Worm (Caenorhabditis elegans) whole organism, L3 larva: Measurements from ENCODE around the gene sel-1.

Experiments used
- R02D3.7 ChIP-seq: fragments of 150-350 bp; optimal IDR thresholded peaks from 2 replicates; lab custom pipeline; 2014; ENCODE audit warnings: missing biosample characterization, missing genetic modification characterization
- ZK546.5 ChIP-seq: sonication (generic microtip); optimal IDR thresholded peaks from 2 replicates; lab custom pipeline; 2017; ENCODE audit warnings: missing biosample characterization, missing genetic modification characterization
- ama-1 ChIP-seq: fragments of 150-350 bp; optimal IDR thresholded peaks from 2 replicates; lab custom pipeline; 2018
- ceh-16 ChIP-seq: sonication (generic microtip); optimal IDR thresholded peaks from 2 replicates; lab custom pipeline; 2017; ENCODE audit warnings: missing biosample characterization, missing genetic modification characterization
- ceh-28 ChIP-seq: fragments of 150-350 bp; optimal IDR thresholded peaks from 2 replicates; lab custom pipeline; 2014; ENCODE audit warnings: missing biosample characterization, missing genetic modification reagents, missing genetic modification characterization
- ceh-82 ChIP-seq: fragments of 150-350 bp; optimal IDR thresholded peaks from 2 replicates; lab custom pipeline; 2014; ENCODE audit warnings: missing biosample characterization, missing genetic modification characterization
- ceh-9 ChIP-seq: sonication (generic microtip); optimal IDR thresholded peaks from 2 replicates; lab custom pipeline; 2018; ENCODE audit warnings: missing biosample characterization, missing genetic modification characterization
- daf-12 ChIP-seq: fragments of 150-350 bp; optimal IDR thresholded peaks from 2 replicates; lab custom pipeline; 2014; ENCODE audit warnings: missing biosample characterization, missing genetic modification reagents, missing genetic modification characterization
- egl-27 ChIP-seq: sonication (generic microtip); optimal IDR thresholded peaks from 4 replicates; lab custom pipeline; 2017; ENCODE audit warnings: missing biosample characterization, missing genetic modification reagents, missing genetic modification characterization
- elt-1 ChIP-seq: fragments of 150-350 bp; optimal IDR thresholded peaks from 2 replicates; lab custom pipeline; 2014; ENCODE audit warnings: missing biosample characterization, missing genetic modification characterization
- elt-2 ChIP-seq: sonication (generic microtip); optimal IDR thresholded peaks from 2 replicates; lab custom pipeline; 2016; ENCODE audit warnings: missing genetic modification reagents, mild to moderate bottlenecking, missing genetic modification characterization, missing compliant biosample characterization
- elt-3 ChIP-seq, 3 experiments: fragments of 150-350 bp in 1 of 3; sonication (generic microtip) in 2 of 3; optimal IDR thresholded peaks; 2 replicates in 2 of 3; 4 replicates in 1 of 3; lab custom pipeline; 2014 to 2017; ENCODE audit warnings: missing biosample characterization in 3 of 3, missing genetic modification characterization in 3 of 3
- fkh-10 ChIP-seq: sonication (generic microtip); optimal IDR thresholded peaks from 2 replicates; lab custom pipeline; 2017; ENCODE audit warnings: missing biosample characterization, missing genetic modification reagents, missing genetic modification characterization
- fos-1 ChIP-seq: fragments of 150-350 bp; optimal IDR thresholded peaks from 2 replicates; lab custom pipeline; 2014; ENCODE audit warnings: missing biosample characterization, missing genetic modification characterization
- hmg-11 ChIP-seq: sonication (generic microtip); optimal IDR thresholded peaks from 2 replicates; lab custom pipeline; 2016; ENCODE audit warnings: missing genetic modification characterization, missing compliant biosample characterization
- lin-15B ChIP-seq: fragments of 150-350 bp; optimal IDR thresholded peaks from 2 replicates; lab custom pipeline; 2014; ENCODE audit warnings: missing biosample characterization, missing genetic modification characterization
- lin-39 ChIP-seq: fragments of 150-350 bp; optimal IDR thresholded peaks from 2 replicates; lab custom pipeline; 2018; ENCODE audit warnings: missing biosample characterization, missing genetic modification reagents, missing genetic modification characterization
- lsy-12 ChIP-seq: sonication (generic microtip); optimal IDR thresholded peaks from 2 replicates; lab custom pipeline; 2016; ENCODE audit warnings: mild to moderate bottlenecking, missing genetic modification characterization, missing compliant biosample characterization
- mdl-1 ChIP-seq: fragments of 150-350 bp; optimal IDR thresholded peaks from 2 replicates; lab custom pipeline; 2014; ENCODE audit warnings: missing biosample characterization, missing genetic modification characterization
- nfya-1 ChIP-seq: sonication (generic microtip); optimal IDR thresholded peaks from 2 replicates; lab custom pipeline; 2017; ENCODE audit warnings: missing genetic modification characterization, mild to moderate bottlenecking, missing compliant biosample characterization, antibody characterized with exemption, moderate library complexity; ENCODE audit not compliant: insufficient read depth
- nhr-11 ChIP-seq: fragments of 150-350 bp; optimal IDR thresholded peaks from 2 replicates; lab custom pipeline; 2014; ENCODE audit warnings: missing biosample characterization, missing genetic modification characterization
- nhr-23 ChIP-seq: fragments of 150-350 bp; optimal IDR thresholded peaks from 2 replicates; lab custom pipeline; 2014; ENCODE audit warnings: missing biosample characterization, missing genetic modification reagents, missing genetic modification characterization
- nhr-237 ChIP-seq: fragments of 150-350 bp; optimal IDR thresholded peaks from 2 replicates; lab custom pipeline; 2014; ENCODE audit warnings: missing biosample characterization, missing genetic modification characterization
- nhr-25 ChIP-seq: sonication (generic microtip); optimal IDR thresholded peaks from 2 replicates; lab custom pipeline; 2017; ENCODE audit warnings: missing biosample characterization, missing genetic modification characterization
- nhr-43 ChIP-seq: sonication (generic microtip); optimal IDR thresholded peaks from 2 replicates; lab custom pipeline; 2016; ENCODE audit warnings: mild to moderate bottlenecking, missing genetic modification characterization, missing compliant biosample characterization; ENCODE audit not compliant: poor library complexity, severe bottlenecking
- nhr-76 ChIP-seq: fragments of 150-350 bp; sonication (generic microtip); optimal IDR thresholded peaks from 5 replicates; lab custom pipeline; 2014; ENCODE audit warnings: missing biosample characterization, missing genetic modification characterization
- nhr-77 ChIP-seq: fragments of 150-350 bp; optimal IDR thresholded peaks from 2 replicates; lab custom pipeline; 2014; ENCODE audit warnings: missing biosample characterization, missing genetic modification characterization
- pha-4 ChIP-seq: fragments of 150-350 bp; optimal IDR thresholded peaks from 2 replicates; lab custom pipeline; 2014; ENCODE audit warnings: missing biosample characterization, missing genetic modification reagents, missing genetic modification characterization
- pqm-1 ChIP-seq: fragments of 150-350 bp; optimal IDR thresholded peaks from 2 replicates; lab custom pipeline; 2017; ENCODE audit warnings: missing biosample characterization, missing genetic modification characterization, inconsistent platforms
- sea-2 ChIP-seq: fragments of 150-350 bp; sonication (generic microtip); optimal IDR thresholded peaks from 4 replicates; lab custom pipeline; 2014; ENCODE audit warnings: missing biosample characterization, missing genetic modification reagents, missing genetic modification characterization
- skn-1 ChIP-seq: fragments of 150-350 bp; optimal IDR thresholded peaks from 2 replicates; lab custom pipeline; 2014; ENCODE audit warnings: missing biosample characterization, missing genetic modification characterization
- snpc-4 ChIP-seq: fragments of 150-350 bp; optimal IDR thresholded peaks from 2 replicates; lab custom pipeline; 2014; ENCODE audit warnings: missing biosample characterization, missing genetic modification characterization
- ztf-11 ChIP-seq: fragments of 150-350 bp; optimal IDR thresholded peaks from 2 replicates; lab custom pipeline; 2014; ENCODE audit warnings: missing biosample characterization, missing genetic modification characterization
- ztf-4 ChIP-seq: fragments of 150-350 bp; optimal IDR thresholded peaks from 2 replicates; lab custom pipeline; 2014; ENCODE audit warnings: missing biosample characterization, missing genetic modification characterization

Gene sel-1

DNA sequence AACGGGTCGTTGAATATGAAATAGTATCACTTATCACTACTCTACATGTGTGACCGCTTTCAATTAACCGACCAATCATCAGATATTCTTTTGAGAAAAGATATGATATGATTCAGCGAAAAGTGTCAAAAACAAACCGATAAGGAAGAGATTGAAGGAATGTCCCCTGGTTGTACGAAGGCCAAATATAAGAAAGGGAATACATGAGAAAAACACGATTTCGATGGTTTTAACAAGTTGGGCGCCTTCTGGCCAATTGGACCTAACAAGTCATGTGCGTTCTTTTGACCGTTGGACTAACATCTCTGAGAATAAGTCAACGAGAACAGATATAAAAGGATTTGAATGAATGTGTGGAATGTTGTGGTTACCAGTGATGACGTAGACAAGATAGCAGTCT is 4.7 kb upstream of the sel-1 start:
- peak; percentile 42 for TF ChIP-seq nhr-43
- TF ChIP-seq nhr-23 (tag; lab: Kevin White, UChicago) = peak; percentile 74
- TF ChIP-seq nhr-25 (tag; lab: Kevin White, UChicago) = peak; percentile 57
- no peak for TF ChIP-seq elt-2 (tag; lab: Kevin White, UChicago)
- TF ChIP-seq egl-27 (tag; lab: Kevin White, UChicago) = no peak
- TF ChIP-seq nhr-237 (tag; lab: Kevin White, UChicago) = no peak
- TF ChIP-seq, all 47 proteins: peak for 3

- TF ChIP-seq R02D3.7 (tag; lab: Kevin White, UChicago) (no peak), nhr-43 (peak; percentile 25), ztf-11 (tag; lab: Kevin White, UChicago) (no peak), hmg-11 (no peak), skn-1 (tag; lab: Kevin White, UChicago) (no peak), lsy-12 (tag; lab: Kevin White, UChicago) (no peak), ama-1 (peak; percentile 67), ceh-16 (tag; lab: Kevin White, UChicago) (no peak), nhr-25 (tag; lab: Kevin White, UChicago) (peak; percentile 30), nhr-23 (tag; lab: Kevin White, UChicago) (peak; percentile 18), lin-15B (tag; lab: Kevin White, UChicago) (no peak), elt-3 (tag; optimal IDR thresholded peaks at IDR 0.05; lab: Kevin White, UChicago) (peak in 1 of 3 experiments; percentile 70)
Measured at ce11 chrV:12556904-12557303, 3.6 kb upstream of the sel-1 start.

DNA sequence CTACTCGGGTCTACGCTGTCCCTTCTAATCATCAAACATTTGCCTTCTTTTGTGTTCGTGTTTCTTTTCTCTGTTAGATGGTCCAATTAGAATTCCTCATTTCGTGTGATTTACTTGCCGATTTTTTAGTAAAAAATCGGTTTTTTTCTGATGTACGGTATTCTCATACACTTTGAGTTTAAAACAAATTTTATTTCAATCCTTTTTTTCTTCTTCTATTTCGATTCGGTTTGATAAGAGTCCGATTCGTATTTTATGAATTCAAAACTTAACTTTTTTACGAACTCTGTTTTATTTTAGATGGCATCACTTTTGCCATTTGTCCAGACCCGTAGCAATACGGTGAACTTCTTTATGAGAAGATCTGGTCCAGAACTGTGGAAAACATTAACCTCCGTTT is 2.7 kb downstream of the sel-1 start, which contains the start of gene mrps-5:
Gene mrps-5 (plus strand): TSS at position 301 of the 400 bp plus-strand sequence.
- TF ChIP-seq fos-1 (tag; lab: Kevin White, UChicago) = no peak

- no peak for TF ChIP-seq lin-39 (tag; lab: Kevin White, UChicago)
- no peak for TF ChIP-seq ztf-4 (tag; lab: Kevin White, UChicago)
- TF ChIP-seq snpc-4 (tag; lab: Kevin White, UChicago) = no peak
- TF ChIP-seq nhr-76 (tag; lab: Kevin White, UChicago) = no peak
- TF ChIP-seq elt-1 (tag; lab: Kevin White, UChicago) = no peak
- no peak for TF ChIP-seq fkh-10 (GFP tag; lab: Kevin White, UChicago)
- no peak for TF ChIP-seq elt-3 (tag; optimal IDR thresholded peaks at IDR 0.05; lab: Kevin White, UChicago)
- TF ChIP-seq pqm-1 (tag; lab: Kevin White, UChicago) = no peak
- no peak for TF ChIP-seq nhr-77 (tag; lab: Kevin White, UChicago)
- no peak for TF ChIP-seq ama-1
- TF ChIP-seq nfya-1 (tag; lab: Kevin White, UChicago) = no peak
- TF ChIP-seq R02D3.7 (tag; lab: Kevin White, UChicago) = no peak
- TF ChIP-seq daf-12 (tag; lab: Kevin White, UChicago) = no peak
- TF ChIP-seq lin-15B (tag; lab: Kevin White, UChicago) = no peak
- no peak for TF ChIP-seq pha-4 (tag; lab: Kevin White, UChicago)
- TF ChIP-seq elt-2 (tag; lab: Kevin White, UChicago) = no peak
Measured at ce11 chrV:12564902-12565301, 4.4 kb downstream of the sel-1 start.

DNA sequence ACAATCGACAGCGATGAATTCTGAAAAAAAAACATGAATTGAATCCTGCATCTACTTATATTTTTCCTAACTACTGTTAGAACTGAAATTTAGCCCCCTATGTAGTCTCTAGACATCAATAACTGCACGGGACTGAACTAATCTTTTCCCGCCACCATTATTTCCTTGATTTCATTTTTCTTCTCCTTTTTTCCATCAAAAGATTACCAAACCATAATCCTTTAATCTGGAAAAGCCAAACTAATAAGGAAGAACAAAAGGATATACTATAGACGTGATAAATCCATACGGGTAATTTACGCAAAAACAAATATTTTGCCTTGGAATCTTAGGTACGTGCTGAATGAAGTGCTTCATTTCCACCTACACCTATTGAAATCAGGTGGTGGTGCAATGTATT is 6.8 kb downstream of the sel-1 start:
- TF ChIP-seq mdl-1 (tag; lab: Kevin White, UChicago) = no peak
- TF ChIP-seq ceh-9 (tag; lab: Kevin White, UChicago) = no peak
- TF ChIP-seq ZK546.5 (tag; lab: Kevin White, UChicago) = no peak
- TF ChIP-seq lsy-12 (tag; lab: Kevin White, UChicago) = no peak
- TF ChIP-seq pha-4 (tag; lab: Kevin White, UChicago) = no peak
- no peak for TF ChIP-seq fkh-10 (GFP tag; lab: Kevin White, UChicago)
- TF ChIP-seq nfya-1 (tag; lab: Kevin White, UChicago) = no peak
- TF ChIP-seq ceh-82 (tag; lab: Kevin White, UChicago) = no peak
- TF ChIP-seq sea-2 (GFP tag; lab: Kevin White, UChicago) = no peak
- no peak for TF ChIP-seq snpc-4 (tag; lab: Kevin White, UChicago)
- no peak for TF ChIP-seq fos-1 (tag; lab: Kevin White, UChicago)
- TF ChIP-seq elt-3 (tag; optimal IDR thresholded peaks at IDR 0.05; lab: Kevin White, UChicago) = no peak
- no peak for TF ChIP-seq nhr-11
- TF ChIP-seq ceh-28 (tag; lab: Kevin White, UChicago) = no peak
- TF ChIP-seq nhr-23 (tag; lab: Kevin White, UChicago) = no peak
